Worm (Caenorhabditis elegans) whole organism, L4 larva: ENCODE measurements around the gene dlc-2.
A peak's percentile ranks its signal among the peaks of the same experiment; 100 is the strongest.

ENCODE experiments used
- ama-1 ChIP-seq: fragments of 150-350 bp; optimal IDR thresholded peaks from 2 replicates; lab custom pipeline; 2014; ENCODE audit warnings: inconsistent platforms, mixed read lengths
- ceh-82 ChIP-seq: sonication (generic microtip); optimal IDR thresholded peaks from 2 replicates; lab custom pipeline; 2017; ENCODE audit warnings: missing biosample characterization, missing genetic modification characterization
- daf-12 ChIP-seq: fragments of 150-350 bp; optimal IDR thresholded peaks from 2 replicates; lab custom pipeline; 2014; ENCODE audit warnings: missing biosample characterization, missing genetic modification reagents, missing genetic modification characterization
- egl-27 ChIP-seq: sonication (generic microtip); optimal IDR thresholded peaks from 3 replicates; lab custom pipeline; 2017; ENCODE audit warnings: missing biosample characterization, missing genetic modification reagents, missing genetic modification characterization
- hlh-11 ChIP-seq: fragments of 200-800 bp; sonication (Bioruptor generic); optimal IDR thresholded peaks from 2 replicates; lab custom pipeline; 2018; ENCODE audit warnings: mild to moderate bottlenecking, missing genetic modification characterization, missing compliant biosample characterization
- lin-29 ChIP-seq: fragments of 200-800 bp; sonication (Bioruptor generic); IDR thresholded peaks from 2 replicates; pipeline ENCODE4 v1.3.6; 2022; ENCODE audit warnings: missing genetic modification reagents, missing genetic modification characterization, missing compliant biosample characterization
- nhr-28 ChIP-seq: fragments of 150-350 bp; optimal IDR thresholded peaks from 2 replicates; lab custom pipeline; 2014; ENCODE audit warnings: missing biosample characterization, missing genetic modification characterization
- nhr-6 ChIP-seq: fragments of 150-350 bp; optimal IDR thresholded peaks from 2 replicates; lab custom pipeline; 2014; ENCODE audit warnings: missing biosample characterization, missing genetic modification characterization
- snpc-1.2 ChIP-seq: fragments of 200-800 bp; sonication (Bioruptor generic); IDR thresholded peaks from 2 replicates; pipeline ENCODE4 v1.3.6; 2022; ENCODE audit warnings: missing genetic modification reagents, missing genetic modification characterization, missing compliant biosample characterization
- snpc-4 ChIP-seq: fragments of 150-350 bp; optimal IDR thresholded peaks from 2 replicates; lab custom pipeline; 2014; ENCODE audit warnings: missing biosample characterization, missing genetic modification characterization
- tra-1 ChIP-seq: fragments of 200-800 bp; sonication (Bioruptor generic); IDR thresholded peaks from 2 replicates; pipeline ENCODE4 v1.3.6; 2022; ENCODE audit warnings: missing genetic modification reagents, missing genetic modification characterization, missing compliant biosample characterization

DNA sequence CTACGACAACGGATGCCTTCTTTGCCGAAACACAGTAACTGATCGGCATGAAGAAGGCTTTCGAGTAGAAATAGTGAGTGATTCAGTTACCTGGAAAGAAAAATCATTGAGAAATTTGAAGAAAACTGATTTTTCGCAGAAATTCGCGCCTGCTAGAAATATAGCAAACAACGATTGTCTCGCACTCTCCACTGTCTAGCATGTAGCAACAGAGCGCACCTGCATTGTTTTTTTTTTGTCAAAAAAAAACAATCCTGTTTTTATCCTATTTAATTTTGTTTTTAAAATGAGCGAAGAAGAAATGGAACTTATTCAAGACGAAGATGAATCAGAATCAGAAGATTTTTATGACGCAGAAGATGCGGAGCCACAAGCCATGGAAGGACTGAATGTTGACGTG, 9.7 kb upstream of the dlc-2 start, which contains the start of the genes ddb-1 and M18.6:
- TF ChIP-seq snpc-4 (no peak), ceh-82 (tag; lab: Kevin White, UChicago) (no peak), tra-1 (no peak), egl-27 (tag; lab: Kevin White, UChicago) (no peak), lin-29 (no peak), hlh-11 (no peak), nhr-6 (tag; lab: Kevin White, UChicago) (peak; percentile 50), ama-1 (lab: Kevin White, UChicago) (no peak), daf-12 (no peak), nhr-28 (peak; percentile 25), snpc-1.2 (GFP tag; lab: Robert Waterston, UW) (no peak)
